Fruit fly (Drosophila melanogaster) whole organism, embryonic: ENCODE data around the gene bab2.

ENCODE experiments used
- Asciz ChIP-seq: fragments of 200-800 bp; sonication (Bioruptor generic); optimal IDR thresholded peaks from 2 replicates; lab custom pipeline; 2017; ENCODE audit warnings: missing biosample characterization, mild to moderate bottlenecking, missing genetic modification characterization, missing genetic modification reagents
- CG10209 ChIP-seq: fragments of 200-800 bp; sonication (Bioruptor generic); optimal IDR thresholded peaks from 3 replicates; lab custom pipeline; 2017; ENCODE audit warnings: missing biosample characterization, mild to moderate bottlenecking, missing genetic modification characterization, missing genetic modification reagents
- CG10543 ChIP-seq: fragments of 200-800 bp; sonication (Bioruptor generic); optimal IDR thresholded peaks from 3 replicates; lab custom pipeline; 2017; ENCODE audit warnings: missing biosample characterization, mild to moderate bottlenecking, missing genetic modification characterization, moderate library complexity
- CG11093 ChIP-seq: fragments of 200-800 bp; sonication (Bioruptor generic); IDR thresholded peaks from 3 replicates; pipeline ENCODE4 v1.3.6; 2022; ENCODE audit warnings: missing biosample characterization, missing genetic modification characterization
- CG12155 ChIP-seq: fragments of 200-800 bp; sonication (Bioruptor generic); optimal IDR thresholded peaks from 3 replicates; lab custom pipeline; 2016; ENCODE audit warnings: missing biosample characterization, missing genetic modification characterization
- CG12299 ChIP-seq: fragments of 200-800 bp; sonication (Bioruptor generic); optimal IDR thresholded peaks from 2 replicates; lab custom pipeline; 2018; ENCODE audit warnings: missing biosample characterization, mild to moderate bottlenecking, missing genetic modification characterization
- CG13775 ChIP-seq: fragments of 200-800 bp; sonication (Bioruptor generic); optimal IDR thresholded peaks from 3 replicates; lab custom pipeline; 2017; ENCODE audit warnings: missing biosample characterization, mild to moderate bottlenecking, missing genetic modification characterization
- CG15269 ChIP-seq: fragments of 200-800 bp; sonication (Bioruptor generic); optimal IDR thresholded peaks from 2 replicates; lab custom pipeline; 2018; ENCODE audit warnings: missing biosample characterization, mild to moderate bottlenecking, missing genetic modification characterization, moderate library complexity
- CG17385 ChIP-seq: fragments of 200-800 bp; sonication (Bioruptor generic); optimal IDR thresholded peaks from 3 replicates; lab custom pipeline; 2018; ENCODE audit warnings: missing biosample characterization, mild to moderate bottlenecking, missing genetic modification characterization
- CG2120 ChIP-seq: fragments of 200-800 bp; sonication (Bioruptor generic); optimal IDR thresholded peaks from 3 replicates; lab custom pipeline; 2016; ENCODE audit warnings: missing biosample characterization, missing genetic modification characterization
- CG31441 ChIP-seq: fragments of 200-800 bp; sonication (Bioruptor generic); IDR thresholded peaks from 2 replicates; pipeline ENCODE4 v1.3.6; 2022; ENCODE audit warnings: missing biosample characterization, missing genetic modification characterization
- CG3726 ChIP-seq: fragments of 200-800 bp; sonication (Bioruptor generic); IDR thresholded peaks from 3 replicates; pipeline ENCODE4, ENCODE4 v1.3.6; 2022; ENCODE audit warnings: missing biosample characterization, missing genetic modification characterization
- CG3838 ChIP-seq: fragments of 200-800 bp; sonication (Bioruptor generic); optimal IDR thresholded peaks from 3 replicates; lab custom pipeline; 2016; ENCODE audit warnings: missing biosample characterization, missing genetic modification characterization
- CG4707 ChIP-seq: fragments of 200-800 bp; sonication (Bioruptor generic); optimal IDR thresholded peaks from 2 replicates; lab custom pipeline; 2018; ENCODE audit warnings: missing biosample characterization, mild to moderate bottlenecking, missing genetic modification characterization, moderate library complexity
- CG6791 ChIP-seq: fragments of 200-800 bp; sonication (Bioruptor generic); IDR thresholded peaks from 3 replicates; pipeline ENCODE4 v1.3.6; 2022; ENCODE audit warnings: missing biosample characterization, missing genetic modification characterization; ENCODE audit not compliant: partially characterized antibody
- CG7357 ChIP-seq: fragments of 200-800 bp; sonication (Bioruptor generic); IDR thresholded peaks from 3 replicates; pipeline ENCODE4 v1.3.6; 2022; ENCODE audit warnings: missing biosample characterization, missing genetic modification characterization
- CG7839 ChIP-seq: fragments of 200-800 bp; sonication (Bioruptor generic); optimal IDR thresholded peaks from 3 replicates; lab custom pipeline; 2018; ENCODE audit warnings: missing biosample characterization, mild to moderate bottlenecking, missing genetic modification characterization, moderate library complexity
- CG8388 ChIP-seq: fragments of 200-800 bp; sonication (Bioruptor generic); optimal IDR thresholded peaks from 2 replicates; lab custom pipeline; 2019; ENCODE audit warnings: missing biosample characterization, mild to moderate bottlenecking, missing genetic modification characterization, moderate library complexity
- CG8765 ChIP-seq: fragments of 200-800 bp; sonication (Bioruptor generic); IDR thresholded peaks from 2 replicates; pipeline ENCODE4 v1.3.6; 2022; ENCODE audit warnings: missing biosample characterization, missing genetic modification characterization
- CG9932 ChIP-seq: fragments of 200-800 bp; sonication (Bioruptor generic); IDR thresholded peaks from 2 replicates; pipeline ENCODE4 v1.3.6; 2022; ENCODE audit warnings: missing biosample characterization, missing genetic modification characterization
- CTCF ChIP-seq: fragments of 200-800 bp; sonication (Bioruptor generic); optimal IDR thresholded peaks from 2 replicates; lab custom pipeline; 2017; ENCODE audit warnings: missing biosample characterization, mild to moderate bottlenecking, missing genetic modification characterization, moderate library complexity
- Chrac-16 ChIP-seq: fragments of 200-800 bp; sonication (Bioruptor generic); optimal IDR thresholded peaks from 3 replicates; lab custom pipeline; 2016; ENCODE audit warnings: missing biosample characterization, missing genetic modification characterization
- ERR ChIP-seq: fragments of 200-800 bp; sonication (Bioruptor generic); optimal IDR thresholded peaks from 2 replicates; lab custom pipeline; 2016; ENCODE audit warnings: missing biosample characterization, missing genetic modification characterization
- Ets65A ChIP-seq: fragments of 200-800 bp; sonication (Bioruptor generic); peaks from one replicate; lab custom pipeline; 2016; ENCODE audit warnings: missing biosample characterization, missing genetic modification characterization
- Fer1 ChIP-seq: fragments of 200-800 bp; sonication (Bioruptor generic); optimal IDR thresholded peaks from 2 replicates; lab custom pipeline; 2017; ENCODE audit warnings: missing biosample characterization, mild to moderate bottlenecking, missing genetic modification characterization
- Max ChIP-seq: fragments of 200-800 bp; sonication (Bioruptor generic); optimal IDR thresholded peaks from 2 replicates; lab custom pipeline; 2016; ENCODE audit warnings: missing biosample characterization, mild to moderate bottlenecking, missing genetic modification characterization
- Mrtf ChIP-seq: fragments of 200-800 bp; sonication (Bioruptor generic); IDR thresholded peaks from 3 replicates; pipeline ENCODE4 v1.3.6; 2022; ENCODE audit warnings: missing biosample characterization, missing genetic modification characterization
- Nf-YB ChIP-seq: fragments of 200-800 bp; sonication (Bioruptor generic); optimal IDR thresholded peaks from 3 replicates; lab custom pipeline; 2019; ENCODE audit warnings: missing biosample characterization, mild to moderate bottlenecking, missing genetic modification characterization, moderate library complexity
- Oli ChIP-seq: fragments of 200-800 bp; sonication (Bioruptor generic); optimal IDR thresholded peaks from 2 replicates; lab custom pipeline; 2018; ENCODE audit warnings: missing biosample characterization, mild to moderate bottlenecking, missing genetic modification characterization, moderate library complexity
- Pdp1 ChIP-seq, 2 experiments: fragments of 200-800 bp; sonication (Bioruptor generic); optimal IDR thresholded peaks; 3 replicates each; lab custom pipeline; 2016; ENCODE audit warnings: missing biosample characterization in 2 of 2, missing genetic modification characterization in 2 of 2, mild to moderate bottlenecking in 1 of 2, moderate library complexity in 1 of 2
- Scr ChIP-seq: fragments of 200-800 bp; sonication (Bioruptor generic); IDR thresholded peaks from 2 replicates; pipeline ENCODE4 v1.3.6; 2022; ENCODE audit warnings: missing biosample characterization, missing genetic modification characterization; ENCODE audit not compliant: partially characterized antibody
- Tbp ChIP-seq: fragments of >200 bp; optimal IDR thresholded peaks from 2 replicates; lab custom pipeline; 2018; ENCODE audit warnings: missing biosample characterization, missing genetic modification characterization
- Vsx1 ChIP-seq: fragments of 200-800 bp; sonication (Bioruptor generic); optimal IDR thresholded peaks from 2 replicates; lab custom pipeline; 2017; ENCODE audit warnings: missing biosample characterization, mild to moderate bottlenecking, missing genetic modification characterization, missing genetic modification reagents
- al ChIP-seq: fragments of 200-800 bp; sonication (Bioruptor generic); IDR thresholded peaks from 2 replicates; pipeline ENCODE4 v1.3.6; 2022; ENCODE audit warnings: missing biosample characterization, missing genetic modification characterization
- bigmax ChIP-seq: fragments of 200-800 bp; sonication (Bioruptor generic); optimal IDR thresholded peaks from 2 replicates; lab custom pipeline; 2018; ENCODE audit warnings: missing biosample characterization, mild to moderate bottlenecking, missing genetic modification characterization
- dmrt99B ChIP-seq: fragments of 200-800 bp; sonication (Bioruptor generic); optimal IDR thresholded peaks from 2 replicates; lab custom pipeline; 2018; ENCODE audit warnings: missing biosample characterization, mild to moderate bottlenecking, missing genetic modification characterization, moderate library complexity
- gsb ChIP-seq: fragments of 200-800 bp; sonication (Bioruptor generic); IDR thresholded peaks from 2 replicates; pipeline ENCODE4 v1.3.6; 2022; ENCODE audit warnings: missing biosample characterization, missing genetic modification characterization
- hbn ChIP-seq: fragments of 200-800 bp; sonication (Bioruptor generic); IDR thresholded peaks from 2 replicates; pipeline ENCODE4 v1.3.6; 2022; ENCODE audit warnings: missing biosample characterization, missing genetic modification characterization; ENCODE audit not compliant: partially characterized antibody
- hth ChIP-seq: fragments of >200 bp; optimal IDR thresholded peaks from 2 replicates; lab custom pipeline; 2017; ENCODE audit warnings: inconsistent platforms
- ind ChIP-seq: fragments of 200-800 bp; sonication (Bioruptor generic); optimal IDR thresholded peaks from 3 replicates; lab custom pipeline; 2016; ENCODE audit warnings: missing biosample characterization, missing genetic modification characterization
- mam ChIP-seq: fragments of 200-800 bp; sonication (Bioruptor generic); optimal IDR thresholded peaks from 3 replicates; lab custom pipeline; 2016; ENCODE audit warnings: missing biosample characterization, missing genetic modification characterization
- mld ChIP-seq: fragments of 200-800 bp; sonication (Bioruptor generic); IDR thresholded peaks from 3 replicates; pipeline ENCODE4 v1.3.6; 2022; ENCODE audit warnings: missing biosample characterization, missing genetic modification characterization; ENCODE audit not compliant: partially characterized antibody
- nau ChIP-seq: fragments of 200-800 bp; sonication (Bioruptor generic); optimal IDR thresholded peaks from 3 replicates; lab custom pipeline; 2017; ENCODE audit warnings: missing biosample characterization, mild to moderate bottlenecking, missing genetic modification characterization, missing genetic modification reagents
- odd ChIP-seq: fragments of 200-800 bp; sonication (Bioruptor generic); optimal IDR thresholded peaks from 2 replicates; lab custom pipeline; 2017; ENCODE audit warnings: missing biosample characterization, mild to moderate bottlenecking, missing genetic modification characterization
- otp ChIP-seq: fragments of 200-800 bp; sonication (Bioruptor generic); IDR thresholded peaks from 3 replicates; pipeline ENCODE4, ENCODE4 v1.3.6; 2022; ENCODE audit warnings: missing biosample characterization, missing genetic modification characterization
- pfk ChIP-seq: fragments of 200-800 bp; sonication (Bioruptor generic); optimal IDR thresholded peaks from 2 replicates; lab custom pipeline; 2018; ENCODE audit warnings: missing biosample characterization, mild to moderate bottlenecking, missing genetic modification characterization, moderate library complexity
- ranshi ChIP-seq: fragments of 200-800 bp; sonication (Bioruptor generic); IDR thresholded peaks from 2 replicates; pipeline ENCODE4 v1.3.6; 2022; ENCODE audit warnings: missing biosample characterization, missing genetic modification characterization
- rib ChIP-seq: fragments of 200-800 bp; sonication (Bioruptor generic); IDR thresholded peaks from 2 replicates; pipeline ENCODE4 v1.3.6; 2022; ENCODE audit warnings: missing biosample characterization, missing genetic modification characterization
- run ChIP-seq: fragments of 200-800 bp; sonication (Bioruptor generic); optimal IDR thresholded peaks from 3 replicates; lab custom pipeline; 2018; ENCODE audit warnings: missing biosample characterization, mild to moderate bottlenecking, missing genetic modification characterization
- sd ChIP-seq: fragments of 200-800 bp; sonication (Bioruptor generic); optimal IDR thresholded peaks from 3 replicates; lab custom pipeline; 2018; ENCODE audit warnings: missing biosample characterization, mild to moderate bottlenecking, missing genetic modification characterization, moderate library complexity
- sob ChIP-seq: fragments of 200-800 bp; sonication (Bioruptor generic); IDR thresholded peaks from 2 replicates; pipeline ENCODE4 v1.3.6; 2022; ENCODE audit warnings: missing biosample characterization, missing genetic modification characterization
- ssp ChIP-seq: fragments of 200-800 bp; sonication (Bioruptor generic); IDR thresholded peaks from 2 replicates; pipeline ENCODE4 v1.3.6; 2022; ENCODE audit warnings: missing biosample characterization, missing genetic modification characterization
- tgo ChIP-seq: fragments of 200-800 bp; sonication (Bioruptor generic); IDR thresholded peaks from 3 replicates; pipeline ENCODE4 v1.3.6; 2022; ENCODE audit warnings: missing biosample characterization, missing genetic modification characterization

The bab2 gene

dm6 chr3L:1169617-1170016, 7.5 kb downstream of the bab2 start (continued):
- no peak for TF ChIP-seq CG10209 (GFP tag; lab: Kevin White, UChicago)
- no peak for TF ChIP-seq ERR (GFP tag; lab: Kevin White, UChicago)
- TF ChIP-seq mld (GFP tag; lab: Robert Waterston, UW): no peak
- no peak for TF ChIP-seq Chrac-16 (GFP tag; lab: Kevin White, UChicago)
- no peak for TF ChIP-seq Oli (tag; lab: Kevin White, UChicago)
- no peak for TF ChIP-seq CG3726 (GFP tag; lab: Robert Waterston, UW)
- no peak for TF ChIP-seq CG7357 (GFP tag; lab: Robert Waterston, UW)
- TF ChIP-seq ind: no peak
- no peak for TF ChIP-seq CG13775 (GFP tag; lab: Kevin White, UChicago)
- TF ChIP-seq hth: no peak
- no peak for TF ChIP-seq CTCF (GFP tag; lab: Kevin White, UChicago)
- TF ChIP-seq CG11093: no peak
- no peak for TF ChIP-seq ranshi (GFP tag; lab: Robert Waterston, UW)
- no peak for TF ChIP-seq Max
- no peak for TF ChIP-seq odd
- no peak for TF ChIP-seq CG12299 (tag; lab: Kevin White, UChicago)
- TF ChIP-seq run (tag; lab: Kevin White, UChicago): peak; percentile 31
- TF ChIP-seq CG9932 (GFP tag; lab: Robert Waterston, UW): no peak
- TF ChIP-seq pfk (GFP tag; lab: Kevin White, UChicago): no peak
- TF ChIP-seq tgo (GFP tag; lab: Robert Waterston, UW): no peak
- peak in 1 of 2 experiments; percentile 54 for TF ChIP-seq Pdp1 (GFP tag; optimal IDR thresholded peaks at IDR 0.05; lab: Kevin White, UChicago)
- no peak for TF ChIP-seq CG2120 (GFP tag; lab: Kevin White, UChicago)
- TF ChIP-seq bigmax: no peak
- peak; percentile 10 for TF ChIP-seq CG7839 (tag; lab: Kevin White, UChicago)
- no peak for TF ChIP-seq al (GFP tag; lab: Robert Waterston, UW)
- no peak for TF ChIP-seq Mrtf
- no peak for TF ChIP-seq Ets65A (GFP tag; lab: Kevin White, UChicago)
- TF ChIP-seq Asciz (GFP tag; lab: Kevin White, UChicago): peak; percentile 50
- TF ChIP-seq Tbp: no peak
- TF ChIP-seq CG8388 (GFP tag; lab: Kevin White, UChicago): peak; percentile 10
- TF ChIP-seq ssp: no peak
- no peak for TF ChIP-seq nau (GFP tag; lab: Kevin White, UChicago)
- TF ChIP-seq CG15269 (tag; lab: Kevin White, UChicago): peak; percentile 39
- peak; percentile 1 for TF ChIP-seq sd (tag; lab: Kevin White, UChicago)
- peak; percentile 39; the same call in 1 of the 2 replicates for TF ChIP-seq CG31441 (GFP tag; lab: Robert Waterston, UW)
- TF ChIP-seq hbn: no peak
- peak; percentile 19 for TF ChIP-seq dmrt99B (tag; lab: Kevin White, UChicago)
- no peak for TF ChIP-seq Scr (GFP tag; lab: Robert Waterston, UW)
- TF ChIP-seq CG3838 (GFP tag; lab: Kevin White, UChicago): no peak
- no peak for TF ChIP-seq mam
- TF ChIP-seq sob (GFP tag; lab: Robert Waterston, UW): no peak
- no peak for TF ChIP-seq CG6791 (GFP tag; lab: Robert Waterston, UW)
- no peak for TF ChIP-seq CG12155 (GFP tag; lab: Kevin White, UChicago)
- TF ChIP-seq rib (GFP tag; lab: Robert Waterston, UW): no peak
- TF ChIP-seq Nf-YB (GFP tag; lab: Kevin White, UChicago): peak; percentile 6
- no peak for TF ChIP-seq gsb
- TF ChIP-seq CG17385: peak; percentile 27
- TF ChIP-seq otp (GFP tag; lab: Robert Waterston, UW): no peak
- TF ChIP-seq Fer1 (GFP tag; lab: Kevin White, UChicago): no peak
- TF ChIP-seq Vsx1 (GFP tag; lab: Kevin White, UChicago): peak; percentile 6
- no peak for TF ChIP-seq CG4707 (GFP tag; lab: Kevin White, UChicago)
- no peak for TF ChIP-seq CG8765 (GFP tag; lab: Robert Waterston, UW)
- TF ChIP-seq CG10543 (GFP tag; lab: Kevin White, UChicago): peak; percentile 45
